Worm (Caenorhabditis elegans): ENCODE measurements around the gene glr-5.

The glr-5 gene

ce11 chrV:8736369-8736768 is 20.1 kb downstream of the glr-5 start, which contains the start of gene ZC196.3 (continued):
- no peak for TF ChIP-seq Y75B8A.6 (GFP tag; IDR thresholded peaks at IDR 0.05)
- TF ChIP-seq cey-2 (tag; optimal IDR thresholded peaks at IDR 0.05; ENCODE audit: borderline replicate concordance, insufficient read depth): no peak
- no peak for TF ChIP-seq aha-1 (tag)

DNA sequence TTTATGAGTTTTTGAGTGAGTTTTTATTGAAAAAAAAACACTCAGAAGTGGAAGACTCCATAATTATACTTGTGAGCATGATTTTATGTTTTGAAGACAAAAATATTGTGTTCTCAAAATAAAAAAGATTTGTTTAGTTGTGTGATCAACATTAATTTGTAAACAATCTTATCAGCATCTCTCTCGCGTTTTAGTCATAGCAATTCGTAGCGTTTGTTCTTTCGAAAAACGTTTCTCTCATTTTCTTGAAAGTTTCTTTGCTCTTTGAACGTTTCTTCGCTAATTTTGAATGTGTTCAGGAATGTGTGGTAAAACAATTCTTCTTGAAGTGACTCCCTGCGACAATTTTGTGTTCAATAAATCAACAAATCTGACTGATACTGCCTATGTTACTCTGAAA is 22.8 kb downstream of the glr-5 start, which contains the start of gene ZC196.2:
Gene ZC196.2 (plus strand): TSS at position 301 of the 400 bp plus-strand sequence.
- TF ChIP-seq ama-1 (optimal IDR thresholded peaks at IDR 0.05) (no peak), aha-1 (tag) (peak; percentile 13), daf-16 (GFP tag; optimal IDR thresholded peaks at IDR 0.05) (no peak), daf-16 (tag; optimal IDR thresholded peaks at IDR 0.05) (peak; percentile 59)

DNA sequence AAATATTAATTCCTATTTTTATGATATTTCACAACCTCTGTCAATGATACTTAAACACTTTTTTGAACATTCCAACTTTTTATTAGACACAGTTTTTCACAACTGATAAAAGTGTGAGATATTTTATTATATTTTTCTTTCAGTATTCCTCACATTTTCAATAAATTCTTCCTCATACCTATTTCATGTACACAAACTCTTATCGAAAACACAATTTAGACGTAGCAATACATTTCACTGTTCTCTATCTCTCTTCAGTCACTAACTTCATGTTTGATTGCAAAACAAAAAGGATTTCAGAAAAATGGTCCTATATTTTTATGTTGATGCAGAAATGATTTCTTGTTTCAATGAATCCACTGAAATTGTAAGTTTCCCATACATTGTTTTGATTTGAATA is 29.6 kb downstream of the glr-5 start, which contains the start of gene B0507.6:
Gene B0507.6 (plus strand): TSS at position 301 of the 400 bp plus-strand sequence.
- TF ChIP-seq fos-1 (tag; optimal IDR thresholded peaks at IDR 0.05) (no peak), pqm-1 (tag; optimal IDR thresholded peaks at IDR 0.05) (no peak), ZK337.2 (GFP tag; IDR thresholded peaks at IDR 0.05) (no peak), hlh-30 (tag; optimal IDR thresholded peaks at IDR 0.05; ENCODE audit: insufficient read depth) (no peak), ama-1 (optimal IDR thresholded peaks at IDR 0.05) (no peak), dve-1 (tag; optimal IDR thresholded peaks at IDR 0.05; ENCODE audit: insufficient read depth) (no peak), F26F4.8 (GFP tag; conservative IDR thresholded peaks at IDR 0.05) (no peak), nhr-28 (tag; optimal IDR thresholded peaks at IDR 0.05) (no peak), nhr-77 (tag; optimal IDR thresholded peaks at IDR 0.05) (no peak)

- no peak for TF ChIP-seq php-3 (GFP tag; IDR thresholded peaks at IDR 0.05)
- no peak for TF ChIP-seq set-16 (GFP tag; IDR thresholded peaks at IDR 0.05)
- no peak for TF ChIP-seq lin-38 (GFP tag; IDR thresholded peaks at IDR 0.05)
- no peak for TF ChIP-seq lir-3 (tag; optimal IDR thresholded peaks at IDR 0.05)
- TF ChIP-seq ama-1 (optimal IDR thresholded peaks at IDR 0.05): no peak
- no peak for TF ChIP-seq nhr-111 (GFP tag; optimal IDR thresholded peaks at IDR 0.05)
- TF ChIP-seq Y48G9A.11 (GFP tag; IDR thresholded peaks at IDR 0.05): no peak
- TF ChIP-seq fkh-10 (GFP tag; optimal IDR thresholded peaks at IDR 0.05): no peak
- no peak for TF ChIP-seq spr-1 (tag; optimal IDR thresholded peaks at IDR 0.05)
- TF ChIP-seq vab-7 (GFP tag; IDR thresholded peaks at IDR 0.05): no peak
- no peak for TF ChIP-seq D1046.2 (GFP tag; IDR thresholded peaks at IDR 0.05)
- TF ChIP-seq ZK546.5 (tag; optimal IDR thresholded peaks at IDR 0.05): no peak
- TF ChIP-seq pqm-1 (tag; optimal IDR thresholded peaks at IDR 0.05): no peak
- no peak for TF ChIP-seq daf-16 (GFP tag; optimal IDR thresholded peaks at IDR 0.05)
- no peak for TF ChIP-seq daf-16 (tag; optimal IDR thresholded peaks at IDR 0.05)
Measured at ce11 chrV:8753395-8753794, 37.1 kb downstream of the glr-5 start, which contains the start of gene B0507.5. Gene B0507.5 (plus strand): TSS chrV:8753695.

DNA sequence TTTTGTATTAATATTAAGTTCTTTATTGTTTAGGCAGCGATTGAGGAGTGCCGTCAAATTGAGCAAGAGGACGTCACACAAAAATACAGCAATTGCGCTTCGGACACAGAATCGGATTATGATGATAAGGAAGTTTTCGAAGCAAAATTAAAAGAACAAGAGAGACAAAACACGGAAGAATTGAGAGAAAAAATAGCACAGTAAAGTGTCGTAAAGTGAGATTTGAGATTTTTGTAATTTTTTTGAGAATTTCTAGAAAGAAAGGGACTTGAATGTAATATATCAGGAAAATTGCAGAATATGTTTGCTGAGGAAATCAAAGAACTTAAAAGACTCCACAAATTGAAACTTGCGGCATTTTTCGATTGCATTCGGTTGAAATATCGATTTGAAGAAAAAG is 38.4 kb downstream of the glr-5 start, which contains the start of gene B0507.4:
Gene B0507.4 (plus strand): TSS at position 301 of the 400 bp plus-strand sequence.
- TF ChIP-seq nhr-77 (tag; optimal IDR thresholded peaks at IDR 0.05) (no peak), ZK337.2 (GFP tag; IDR thresholded peaks at IDR 0.05) (no peak), egl-27 (tag; optimal IDR thresholded peaks at IDR 0.05) (no peak), zfp-2 (tag; optimal IDR thresholded peaks at IDR 0.05) (no peak), gei-8 (GFP tag; optimal IDR thresholded peaks at IDR 0.05) (no peak), lim-7 (GFP tag; IDR thresholded peaks at IDR 0.05) (no peak), lin-39 (tag; optimal IDR thresholded peaks at IDR 0.05) (no peak), dpl-1 (GFP tag; optimal IDR thresholded peaks at IDR 0.05) (no peak), rbr-2 (tag; optimal IDR thresholded peaks at IDR 0.05) (no peak), jun-1 (tag; optimal IDR thresholded peaks at IDR 0.05) (no peak), T26A8.4 (GFP tag; IDR thresholded peaks at IDR 0.05) (no peak), unc-62 (GFP tag; optimal IDR thresholded peaks at IDR 0.05 in 1 of 2) (no peak), unc-62 (tag; optimal IDR thresholded peaks at IDR 0.05) (no peak), ZK546.5 (tag; optimal IDR thresholded peaks at IDR 0.05) (no peak), ztf-7 (tag; optimal IDR thresholded peaks at IDR 0.05) (no peak), F49E8.2 (tag; optimal IDR thresholded peaks at IDR 0.05; ENCODE audit: borderline replicate concordance) (no peak)

All from whole organism, L4 larva.